Fruit fly (Drosophila melanogaster) whole organism, wandering third instar larva: ENCODE results near the gene CG9135.

ENCODE experiments used
- Abd-B ChIP-seq: fragments of >200 bp; optimal IDR thresholded peaks from 2 replicates; lab custom pipeline; 2017; ENCODE audit warnings: missing biosample characterization, missing genetic modification characterization
- CG32264 ChIP-seq: fragments of 200-800 bp; sonication (Bioruptor generic); optimal IDR thresholded peaks from 2 replicates; lab custom pipeline; 2016; ENCODE audit warnings: missing biosample characterization, missing genetic modification characterization
- Dfd ChIP-seq: fragments of >200 bp; optimal IDR thresholded peaks from 2 replicates; lab custom pipeline; 2017; ENCODE audit warnings: missing biosample characterization, missing genetic modification characterization
- HLH106 ChIP-seq: fragments of 200-800 bp; optimal IDR thresholded peaks from 3 replicates; lab custom pipeline; 2019; ENCODE audit warnings: missing biosample characterization, mild to moderate bottlenecking, missing genetic modification characterization, moderate library complexity
- Hr78 ChIP-seq: fragments of >200 bp; optimal IDR thresholded peaks from 2 replicates; lab custom pipeline; 2017; ENCODE audit warnings: missing biosample characterization, missing genetic modification characterization
- Mio ChIP-seq: sonication (Bioruptor generic); optimal IDR thresholded peaks from 2 replicates; lab custom pipeline; 2016; ENCODE audit warnings: missing biosample characterization, missing genetic modification characterization
- Myc ChIP-seq: fragments of >200 bp; optimal IDR thresholded peaks from 2 replicates; lab custom pipeline; 2017
- Rel ChIP-seq, 2 experiments: fragments of 200-800 bp; sonication (Bioruptor generic) in 1 of 2; optimal IDR thresholded peaks; 2 replicates in 1 of 2; 3 replicates in 1 of 2; lab custom pipeline; 2016 to 2019; ENCODE audit warnings: mild to moderate bottlenecking in 2 of 2, missing biosample characterization in 2 of 2, missing genetic modification characterization in 2 of 2, moderate library complexity in 1 of 2
- fru ChIP-seq: fragments of 200-800 bp; sonication (Bioruptor generic); optimal IDR thresholded peaks from 3 replicates; lab custom pipeline; 2016; ENCODE audit warnings: missing biosample characterization, mild to moderate bottlenecking, missing genetic modification characterization
- h ChIP-seq: fragments of 200-800 bp; sonication (Bioruptor generic); optimal IDR thresholded peaks from 3 replicates; lab custom pipeline; 2016; ENCODE audit warnings: missing biosample characterization, mild to moderate bottlenecking, missing genetic modification characterization
- pan ChIP-seq: fragments of >200 bp; optimal IDR thresholded peaks from 2 replicates; lab custom pipeline; 2017
- psq ChIP-seq: fragments of 200-800 bp; sonication (Bioruptor generic); optimal IDR thresholded peaks from 3 replicates; lab custom pipeline; 2017; ENCODE audit warnings: missing biosample characterization, mild to moderate bottlenecking, missing genetic modification characterization, moderate library complexity
- rgr ChIP-seq: fragments of 200-800 bp; sonication (Bioruptor generic); optimal IDR thresholded peaks from 3 replicates; lab custom pipeline; 2016; ENCODE audit warnings: missing biosample characterization, mild to moderate bottlenecking, missing genetic modification characterization
- usp ChIP-seq: fragments of >200 bp; optimal IDR thresholded peaks from 2 replicates; lab custom pipeline; 2017; ENCODE audit warnings: missing biosample characterization, missing genetic modification characterization

DNA sequence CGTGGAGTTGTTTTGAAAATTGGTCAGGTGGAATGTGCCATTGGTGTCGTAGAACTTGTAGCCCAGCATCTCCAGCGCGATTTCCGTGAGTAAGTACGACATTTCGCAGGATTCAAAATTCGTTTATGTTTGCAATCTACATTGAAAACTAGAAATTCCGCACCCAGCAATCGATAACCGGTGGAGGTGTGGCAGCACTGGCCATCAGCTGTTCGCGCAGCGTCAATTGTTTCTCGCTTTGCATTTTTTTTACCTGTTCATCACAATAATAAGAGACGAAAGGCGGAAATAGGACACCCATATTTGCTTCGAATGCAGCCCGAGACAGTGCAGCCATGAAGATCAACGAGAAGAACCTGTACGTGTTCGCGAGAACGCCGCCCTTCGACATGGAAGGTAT is 2.1 kb upstream of the CG9135 start, which contains the start of the genes CG34179 and slmo:
- no peak for TF ChIP-seq CG32264 (GFP tag; lab: Kevin White, UChicago)
- TF ChIP-seq Hr78 (GFP tag; lab: Kevin White, UChicago) = no peak
- TF ChIP-seq psq (GFP tag; lab: Kevin White, UChicago) = no peak
- TF ChIP-seq Myc (lab: Kevin White, UChicago) = no peak
- no peak for TF ChIP-seq h (GFP tag; lab: Kevin White, UChicago)
- TF ChIP-seq Dfd = no peak
- TF ChIP-seq HLH106 (tag; lab: Kevin White, UChicago) = no peak
- no peak for TF ChIP-seq fru (GFP tag; lab: Kevin White, UChicago)
- no peak for TF ChIP-seq Abd-B
- no peak for TF ChIP-seq rgr (GFP tag; lab: Kevin White, UChicago)
- no peak for TF ChIP-seq pan
- no peak for TF ChIP-seq Mio (GFP tag; lab: Kevin White, UChicago)
- no peak for TF ChIP-seq usp
- no peak for TF ChIP-seq Rel (GFP tag; optimal IDR thresholded peaks at IDR 0.05; lab: Kevin White, UChicago)
- TF ChIP-seq Rel (tag; optimal IDR thresholded peaks at IDR 0.05; lab: Kevin White, UChicago) = no peak
